Worm (Caenorhabditis elegans) whole organism, L3 larva: ENCODE data around the gene sma-6.

ENCODE experiments used
- R02D3.7 ChIP-seq: fragments of 150-350 bp; optimal IDR thresholded peaks from 2 replicates; lab custom pipeline; 2014; ENCODE audit warnings: missing biosample characterization, missing genetic modification characterization
- ZK546.5 ChIP-seq: sonication (generic microtip); optimal IDR thresholded peaks from 2 replicates; lab custom pipeline; 2017; ENCODE audit warnings: missing biosample characterization, missing genetic modification characterization
- aly-2 ChIP-seq: fragments of 150-350 bp; optimal IDR thresholded peaks from 2 replicates; lab custom pipeline; 2014; ENCODE audit warnings: missing biosample characterization, missing genetic modification characterization
- ama-1 ChIP-seq: fragments of 150-350 bp; optimal IDR thresholded peaks from 2 replicates; lab custom pipeline; 2018
- ceh-16 ChIP-seq: sonication (generic microtip); optimal IDR thresholded peaks from 2 replicates; lab custom pipeline; 2017; ENCODE audit warnings: missing biosample characterization, missing genetic modification characterization
- ceh-28 ChIP-seq: fragments of 150-350 bp; optimal IDR thresholded peaks from 2 replicates; lab custom pipeline; 2014; ENCODE audit warnings: missing biosample characterization, missing genetic modification reagents, missing genetic modification characterization
- ceh-82 ChIP-seq: fragments of 150-350 bp; optimal IDR thresholded peaks from 2 replicates; lab custom pipeline; 2014; ENCODE audit warnings: missing biosample characterization, missing genetic modification characterization
- ceh-9 ChIP-seq: sonication (generic microtip); optimal IDR thresholded peaks from 2 replicates; lab custom pipeline; 2018; ENCODE audit warnings: missing biosample characterization, missing genetic modification characterization
- daf-12 ChIP-seq: fragments of 150-350 bp; optimal IDR thresholded peaks from 2 replicates; lab custom pipeline; 2014; ENCODE audit warnings: missing biosample characterization, missing genetic modification reagents, missing genetic modification characterization
- egl-27 ChIP-seq: sonication (generic microtip); optimal IDR thresholded peaks from 4 replicates; lab custom pipeline; 2017; ENCODE audit warnings: missing biosample characterization, missing genetic modification reagents, missing genetic modification characterization
- egl-5 ChIP-seq: fragments of 150-350 bp; optimal IDR thresholded peaks from 2 replicates; lab custom pipeline; 2017; ENCODE audit warnings: missing biosample characterization, missing genetic modification reagents, missing genetic modification characterization, inconsistent platforms
- elt-1 ChIP-seq: fragments of 150-350 bp; optimal IDR thresholded peaks from 2 replicates; lab custom pipeline; 2014; ENCODE audit warnings: missing biosample characterization, missing genetic modification characterization
- elt-2 ChIP-seq: sonication (generic microtip); optimal IDR thresholded peaks from 2 replicates; lab custom pipeline; 2016; ENCODE audit warnings: missing genetic modification reagents, mild to moderate bottlenecking, missing genetic modification characterization, missing compliant biosample characterization
- elt-3 ChIP-seq, 3 experiments: fragments of 150-350 bp in 1 of 3; sonication (generic microtip) in 2 of 3; optimal IDR thresholded peaks; 2 replicates in 2 of 3; 4 replicates in 1 of 3; lab custom pipeline; 2014 to 2017; ENCODE audit warnings: missing biosample characterization in 3 of 3, missing genetic modification characterization in 3 of 3
- fkh-2 ChIP-seq: fragments of 150-350 bp; optimal IDR thresholded peaks from 2 replicates; lab custom pipeline; 2014; ENCODE audit warnings: missing biosample characterization, missing genetic modification reagents, missing genetic modification characterization
- fos-1 ChIP-seq: fragments of 150-350 bp; optimal IDR thresholded peaks from 2 replicates; lab custom pipeline; 2014; ENCODE audit warnings: missing biosample characterization, missing genetic modification characterization
- jun-1 ChIP-seq: fragments of 150-350 bp; optimal IDR thresholded peaks from 2 replicates; lab custom pipeline; 2014; ENCODE audit warnings: missing biosample characterization, missing genetic modification reagents, missing genetic modification characterization
- lin-15B ChIP-seq: fragments of 150-350 bp; optimal IDR thresholded peaks from 2 replicates; lab custom pipeline; 2014; ENCODE audit warnings: missing biosample characterization, missing genetic modification characterization
- lin-39 ChIP-seq: fragments of 150-350 bp; optimal IDR thresholded peaks from 2 replicates; lab custom pipeline; 2018; ENCODE audit warnings: missing biosample characterization, missing genetic modification reagents, missing genetic modification characterization
- lsy-12 ChIP-seq: sonication (generic microtip); optimal IDR thresholded peaks from 2 replicates; lab custom pipeline; 2016; ENCODE audit warnings: mild to moderate bottlenecking, missing genetic modification characterization, missing compliant biosample characterization
- mdl-1 ChIP-seq: fragments of 150-350 bp; optimal IDR thresholded peaks from 2 replicates; lab custom pipeline; 2014; ENCODE audit warnings: missing biosample characterization, missing genetic modification characterization
- nfya-1 ChIP-seq: sonication (generic microtip); optimal IDR thresholded peaks from 2 replicates; lab custom pipeline; 2017; ENCODE audit warnings: missing genetic modification characterization, mild to moderate bottlenecking, missing compliant biosample characterization, antibody characterized with exemption, moderate library complexity; ENCODE audit not compliant: insufficient read depth
- nhr-11 ChIP-seq: fragments of 150-350 bp; optimal IDR thresholded peaks from 2 replicates; lab custom pipeline; 2014; ENCODE audit warnings: missing biosample characterization, missing genetic modification characterization
- nhr-12 ChIP-seq: fragments of 150-350 bp; optimal IDR thresholded peaks from 2 replicates; lab custom pipeline; 2014; ENCODE audit warnings: missing biosample characterization, missing genetic modification characterization
- nhr-23 ChIP-seq: fragments of 150-350 bp; optimal IDR thresholded peaks from 2 replicates; lab custom pipeline; 2014; ENCODE audit warnings: missing biosample characterization, missing genetic modification reagents, missing genetic modification characterization
- nhr-237 ChIP-seq: fragments of 150-350 bp; optimal IDR thresholded peaks from 2 replicates; lab custom pipeline; 2014; ENCODE audit warnings: missing biosample characterization, missing genetic modification characterization
- nhr-25 ChIP-seq: sonication (generic microtip); optimal IDR thresholded peaks from 2 replicates; lab custom pipeline; 2017; ENCODE audit warnings: missing biosample characterization, missing genetic modification characterization
- nhr-28 ChIP-seq: fragments of 150-350 bp; optimal IDR thresholded peaks from 2 replicates; lab custom pipeline; 2014; ENCODE audit warnings: missing biosample characterization, missing genetic modification characterization
- nhr-43 ChIP-seq: sonication (generic microtip); optimal IDR thresholded peaks from 2 replicates; lab custom pipeline; 2016; ENCODE audit warnings: mild to moderate bottlenecking, missing genetic modification characterization, missing compliant biosample characterization; ENCODE audit not compliant: poor library complexity, severe bottlenecking
- nhr-67 ChIP-seq: fragments of 150-350 bp; optimal IDR thresholded peaks from 2 replicates; lab custom pipeline; 2014; ENCODE audit warnings: missing biosample characterization, missing genetic modification characterization
- nhr-76 ChIP-seq: fragments of 150-350 bp; sonication (generic microtip); optimal IDR thresholded peaks from 5 replicates; lab custom pipeline; 2014; ENCODE audit warnings: missing biosample characterization, missing genetic modification characterization
- nhr-77 ChIP-seq: fragments of 150-350 bp; optimal IDR thresholded peaks from 2 replicates; lab custom pipeline; 2014; ENCODE audit warnings: missing biosample characterization, missing genetic modification characterization
- pha-4 ChIP-seq: fragments of 150-350 bp; optimal IDR thresholded peaks from 2 replicates; lab custom pipeline; 2014; ENCODE audit warnings: missing biosample characterization, missing genetic modification reagents, missing genetic modification characterization
- pqm-1 ChIP-seq: fragments of 150-350 bp; optimal IDR thresholded peaks from 2 replicates; lab custom pipeline; 2017; ENCODE audit warnings: missing biosample characterization, missing genetic modification characterization, inconsistent platforms
- sea-2 ChIP-seq: fragments of 150-350 bp; sonication (generic microtip); optimal IDR thresholded peaks from 4 replicates; lab custom pipeline; 2014; ENCODE audit warnings: missing biosample characterization, missing genetic modification reagents, missing genetic modification characterization
- skn-1 ChIP-seq: fragments of 150-350 bp; optimal IDR thresholded peaks from 2 replicates; lab custom pipeline; 2014; ENCODE audit warnings: missing biosample characterization, missing genetic modification characterization
- snpc-4 ChIP-seq: fragments of 150-350 bp; optimal IDR thresholded peaks from 2 replicates; lab custom pipeline; 2014; ENCODE audit warnings: missing biosample characterization, missing genetic modification characterization
- tbx-2 ChIP-seq: sonication (generic microtip); optimal IDR thresholded peaks from 2 replicates; lab custom pipeline; 2016; ENCODE audit warnings: mild to moderate bottlenecking, missing genetic modification characterization, missing compliant biosample characterization
- unc-39 ChIP-seq: sonication (generic microtip); optimal IDR thresholded peaks from 4 replicates; lab custom pipeline; 2017; ENCODE audit warnings: missing biosample characterization, missing genetic modification characterization
- unc-62 ChIP-seq: fragments of 150-350 bp; sonication (generic microtip); optimal IDR thresholded peaks from 4 replicates; lab custom pipeline; 2014; ENCODE audit warnings: missing biosample characterization, missing genetic modification reagents, missing genetic modification characterization
- ztf-11 ChIP-seq: fragments of 150-350 bp; optimal IDR thresholded peaks from 2 replicates; lab custom pipeline; 2014; ENCODE audit warnings: missing biosample characterization, missing genetic modification characterization
- ztf-4 ChIP-seq: fragments of 150-350 bp; optimal IDR thresholded peaks from 2 replicates; lab custom pipeline; 2014; ENCODE audit warnings: missing biosample characterization, missing genetic modification characterization

The sma-6 gene

ce11 chrII:6346551-6347079 is 22.3 kb downstream of the sma-6 start (continued):
- no peak for TF ChIP-seq nhr-237 (tag; lab: Kevin White, UChicago)
- TF ChIP-seq R02D3.7 (tag; lab: Kevin White, UChicago), result peak; percentile 46
- TF ChIP-seq snpc-4 (tag; lab: Kevin White, UChicago), result no peak
- TF ChIP-seq aly-2, result no peak
- TF ChIP-seq nhr-11, result no peak
- TF ChIP-seq ceh-16, result no peak
- no peak for TF ChIP-seq lin-15B (tag; lab: Kevin White, UChicago)
- peak; percentile 85 for TF ChIP-seq nhr-25 (tag; lab: Kevin White, UChicago)
- no peak for TF ChIP-seq ceh-9
- TF ChIP-seq egl-27 (tag; lab: Kevin White, UChicago), result no peak
- TF ChIP-seq elt-1 (tag; lab: Kevin White, UChicago), result peak; percentile 45
- no peak for TF ChIP-seq nhr-12 (tag; lab: Kevin White, UChicago)
- peak; percentile 24 for TF ChIP-seq egl-5 (tag; lab: Kevin White, UChicago)

ce11 chrII:6347341-6348118 is 23.2 kb downstream of the sma-6 start, which contains the start of gene lgg-1:
TSS of gene lgg-1 (minus strand) at chrII:6347719.
- TF ChIP-seq nhr-12 (tag; lab: Kevin White, UChicago), result no peak
- TF ChIP-seq nfya-1 (tag; lab: Kevin White, UChicago), result peak; percentile 73
- peak; percentile 60 for TF ChIP-seq lsy-12
- no peak for TF ChIP-seq daf-12 (tag; lab: Kevin White, UChicago)
- TF ChIP-seq lin-15B (tag; lab: Kevin White, UChicago), result peak; percentile 30
- TF ChIP-seq nhr-43 (tag; lab: Kevin White, UChicago), result peak; percentile 63
- TF ChIP-seq nhr-23, result peak; percentile 9
- peak; percentile 4 for TF ChIP-seq snpc-4 (tag; lab: Kevin White, UChicago)
- TF ChIP-seq pha-4, result peak; percentile 71
- peak; percentile 83 for TF ChIP-seq nhr-25 (tag; lab: Kevin White, UChicago)
- TF ChIP-seq lin-39 (tag; lab: Kevin White, UChicago), result peak; percentile 40
- peak; percentile 74 for TF ChIP-seq ceh-28 (tag; lab: Kevin White, UChicago)
- peak; percentile 10 for TF ChIP-seq mdl-1 (tag; lab: Kevin White, UChicago)
- TF ChIP-seq skn-1 (tag; lab: Kevin White, UChicago), result no peak
- TF ChIP-seq egl-5 (tag; lab: Kevin White, UChicago), result peak; percentile 29
- TF ChIP-seq fkh-2 (tag; lab: Kevin White, UChicago), result no peak
- TF ChIP-seq jun-1 (tag; lab: Kevin White, UChicago), result peak; percentile 70
- TF ChIP-seq ama-1 (lab: Kevin White, UChicago), result peak; percentile 98
- no peak for TF ChIP-seq nhr-28 (tag; lab: Kevin White, UChicago)
- no peak for TF ChIP-seq nhr-237 (tag; lab: Kevin White, UChicago)

- TF ChIP-seq nhr-23 (peak; percentile 93), sea-2 (no peak), ztf-4 (tag; lab: Kevin White, UChicago) (no peak), ceh-16 (no peak), ceh-9 (no peak), elt-3 (tag; optimal IDR thresholded peaks at IDR 0.05; lab: Kevin White, UChicago) (no peak), nfya-1 (tag; lab: Kevin White, UChicago) (peak; percentile 94), nhr-12 (tag; lab: Kevin White, UChicago) (no peak), daf-12 (tag; lab: Kevin White, UChicago) (no peak), lsy-12 (peak; percentile 79), skn-1 (tag; lab: Kevin White, UChicago) (peak; percentile 89), egl-5 (tag; lab: Kevin White, UChicago) (peak; percentile 79), nhr-25 (tag; lab: Kevin White, UChicago) (peak; percentile 98), ama-1 (lab: Kevin White, UChicago) (peak; percentile 98), aly-2 (no peak), nhr-76 (no peak), nhr-77 (tag; lab: Kevin White, UChicago) (peak; percentile 18), R02D3.7 (tag; lab: Kevin White, UChicago) (peak; percentile 55), nhr-11 (peak; percentile 81), elt-1 (tag; lab: Kevin White, UChicago) (peak; percentile 74), fos-1 (tag; lab: Kevin White, UChicago) (no peak), mdl-1 (tag; lab: Kevin White, UChicago) (peak; percentile 66), tbx-2 (peak; percentile 62), nhr-28 (tag; lab: Kevin White, UChicago) (no peak), ceh-28 (tag; lab: Kevin White, UChicago) (peak; percentile 74), nhr-43 (tag; lab: Kevin White, UChicago) (peak; percentile 85), ztf-11 (tag; lab: Kevin White, UChicago) (no peak), ZK546.5 (tag; lab: Kevin White, UChicago) (no peak), elt-2 (tag; lab: Kevin White, UChicago) (peak; percentile 87), unc-39 (tag; lab: Kevin White, UChicago) (no peak), jun-1 (tag; lab: Kevin White, UChicago) (peak; percentile 94), lin-15B (tag; lab: Kevin White, UChicago) (peak; percentile 83), unc-62 (GFP tag; lab: Kevin White, UChicago) (peak; percentile 71), nhr-67 (no peak), nhr-237 (tag; lab: Kevin White, UChicago) (no peak), lin-39 (tag; lab: Kevin White, UChicago) (peak; percentile 92), ceh-82 (no peak), snpc-4 (tag; lab: Kevin White, UChicago) (no peak), fkh-2 (tag; lab: Kevin White, UChicago) (no peak), pqm-1 (peak; percentile 75)
Observed at ce11 chrII:6348360-6348759, 24.1 kb downstream of the sma-6 start.
